Fruit fly (Drosophila melanogaster): ENCODE data around the gene Osi23.

Osi23 gene

dm6 chr3R:30475910-30476309 is 31.1 kb upstream of the Osi23 start (continued):
- TF ChIP-seq Meics (GFP tag; optimal IDR thresholded peaks at IDR 0.05) (no peak), trh (GFP tag; optimal IDR thresholded peaks at IDR 0.05) (no peak), CG10565 (GFP tag; optimal IDR thresholded peaks at IDR 0.05) (no peak), sens (GFP tag) (peak; percentile 87)

- no peak for TF ChIP-seq emc (GFP tag; optimal IDR thresholded peaks at IDR 0.05)
- no peak for TF ChIP-seq CG9609 (GFP tag; optimal IDR thresholded peaks at IDR 0.05)
- TF ChIP-seq grn (GFP tag; optimal IDR thresholded peaks at IDR 0.05), result peak; percentile 69
- peak; percentile 55 for TF ChIP-seq sens (GFP tag)
- peak; percentile 44 for TF ChIP-seq cg (GFP tag; optimal IDR thresholded peaks at IDR 0.05)
- TF ChIP-seq peb (GFP tag; IDR thresholded peaks at IDR 0.05), result no peak
- TF ChIP-seq CG30431 (GFP tag; optimal IDR thresholded peaks at IDR 0.05), result no peak
- TF ChIP-seq corto (GFP tag; optimal IDR thresholded peaks at IDR 0.05), result no peak
- TF ChIP-seq Med (GFP tag), result no peak
- peak; percentile 30 for TF ChIP-seq CG10274 (GFP tag; optimal IDR thresholded peaks at IDR 0.05)
- peak; percentile 85 for TF ChIP-seq HLHmδ (GFP tag; optimal IDR thresholded peaks at IDR 0.05)
- peak; percentile 73 for TF ChIP-seq pros (GFP tag; optimal IDR thresholded peaks at IDR 0.05)
- peak; percentile 63; the same call in 1 of the 2 replicates for TF ChIP-seq vvl (GFP tag; IDR thresholded peaks at IDR 0.05)
- peak; percentile 48 for TF ChIP-seq twi (tag; optimal IDR thresholded peaks at IDR 0.05)
- TF ChIP-seq lilli (GFP tag; optimal IDR thresholded peaks at IDR 0.05), result no peak
Observed at dm6 chr3R:30474667-30475213, 29.9 kb upstream of the Osi23 start.

dm6 chr3R:30472331-30472730 is 27.5 kb upstream of the Osi23 start:
- no peak for TF ChIP-seq stc (GFP tag; IDR thresholded peaks at IDR 0.05)
- TF ChIP-seq Blimp-1 (GFP tag; optimal IDR thresholded peaks at IDR 0.05), result peak; percentile 46
- no peak for TF ChIP-seq CG8478 (optimal IDR thresholded peaks at IDR 0.05)
- no peak for TF ChIP-seq zfh1 (GFP tag; IDR thresholded peaks at IDR 0.05)
- no peak for TF ChIP-seq grau (tag; optimal IDR thresholded peaks at IDR 0.05)
- no peak for TF ChIP-seq CG7786 (GFP tag; optimal IDR thresholded peaks at IDR 0.05)
- no peak for TF ChIP-seq usp (GFP tag; optimal IDR thresholded peaks at IDR 0.05)
- no peak for TF ChIP-seq CG2875 (GFP tag; optimal IDR thresholded peaks at IDR 0.05)
- no peak for TF ChIP-seq CG14667 (GFP tag; IDR thresholded peaks at IDR 0.05)
- no peak for TF ChIP-seq CG3995 (GFP tag; optimal IDR thresholded peaks at IDR 0.05)
- TF ChIP-seq mld (GFP tag; IDR thresholded peaks at IDR 0.05; ENCODE audit: partially characterized antibody), result no peak
- peak; percentile 50 for TF ChIP-seq CG12769 (tag; optimal IDR thresholded peaks at IDR 0.05)
- TF ChIP-seq Awh (GFP tag; IDR thresholded peaks at IDR 0.05), result peak; percentile 12; the same call in 1 of the 2 replicates
- TF ChIP-seq CG7372 (GFP tag; IDR thresholded peaks at IDR 0.05), result no peak
- TF ChIP-seq Dek (tag; optimal IDR thresholded peaks at IDR 0.05), result no peak
- TF ChIP-seq CG6813 (GFP tag; optimal IDR thresholded peaks at IDR 0.05), result no peak
- no peak for TF ChIP-seq CG7987 (GFP tag; optimal IDR thresholded peaks at IDR 0.05)
- peak; percentile 62 for TF ChIP-seq kni (GFP tag; optimal IDR thresholded peaks at IDR 0.05)
- TF ChIP-seq Camta (GFP tag; optimal IDR thresholded peaks at IDR 0.05), result no peak
- TF ChIP-seq chinmo (GFP tag; IDR thresholded peaks at IDR 0.05; ENCODE audit: partially characterized antibody), result 0 out of 4 replicates have a peak, but pooled peaks have one; percentile 31
- TF ChIP-seq abd-A (tag; optimal IDR thresholded peaks at IDR 0.05), result peak; percentile 81
- no peak for TF ChIP-seq Hr39 (optimal IDR thresholded peaks at IDR 0.05)
- no peak for TF ChIP-seq pzg (GFP tag; optimal IDR thresholded peaks at IDR 0.05)
- TF ChIP-seq CG17186 (GFP tag; optimal IDR thresholded peaks at IDR 0.05), result no peak

All from whole organism, embryonic.